Fruit fly (Drosophila melanogaster) whole organism, embryonic: ENCODE data around the gene pps.

ENCODE experiments used
- Aef1 ChIP-seq: fragments of 200-800 bp; sonication (Bioruptor generic); IDR thresholded peaks from 3 replicates; pipeline ENCODE4 v1.3.6; 2022; ENCODE audit warnings: missing biosample characterization, missing genetic modification characterization
- Asciz ChIP-seq: fragments of 200-800 bp; sonication (Bioruptor generic); optimal IDR thresholded peaks from 2 replicates; lab custom pipeline; 2017; ENCODE audit warnings: missing biosample characterization, mild to moderate bottlenecking, missing genetic modification characterization, missing genetic modification reagents
- B-H2 ChIP-seq: fragments of 200-800 bp; sonication (Bioruptor generic); optimal IDR thresholded peaks from 2 replicates; lab custom pipeline; 2018; ENCODE audit warnings: missing biosample characterization, mild to moderate bottlenecking, missing genetic modification characterization
- Bgb ChIP-seq: fragments of 200-800 bp; sonication (Bioruptor generic); IDR thresholded peaks from 2 replicates; pipeline ENCODE4 v1.3.6; 2022; ENCODE audit warnings: missing biosample characterization, missing genetic modification characterization; ENCODE audit not compliant: partially characterized antibody
- Blimp-1 ChIP-seq: fragments of 200-800 bp; sonication (Bioruptor generic); optimal IDR thresholded peaks from 3 replicates; lab custom pipeline; 2018; ENCODE audit warnings: missing biosample characterization, missing genetic modification characterization, mild to moderate bottlenecking, moderate library complexity, missing genetic modification reagents
- CG10147 ChIP-seq: fragments of 200-800 bp; sonication (Bioruptor generic); optimal IDR thresholded peaks from 2 replicates; lab custom pipeline; 2019; ENCODE audit warnings: missing biosample characterization, mild to moderate bottlenecking, missing genetic modification characterization, moderate library complexity
- CG10366 ChIP-seq: fragments of 200-800 bp; sonication (Bioruptor generic); IDR thresholded peaks from 2 replicates; pipeline ENCODE4 v1.3.6; 2022; ENCODE audit warnings: missing biosample characterization, missing genetic modification characterization
- CG10462 ChIP-seq: fragments of 200-800 bp; sonication (Bioruptor generic); optimal IDR thresholded peaks from 2 replicates; lab custom pipeline; 2016; ENCODE audit warnings: missing biosample characterization, missing genetic modification characterization
- CG10979 ChIP-seq: fragments of 200-800 bp; sonication (Bioruptor generic); optimal IDR thresholded peaks from 2 replicates; lab custom pipeline; 2018; ENCODE audit warnings: missing biosample characterization, mild to moderate bottlenecking, missing genetic modification characterization, moderate library complexity
- CG11093 ChIP-seq: fragments of 200-800 bp; sonication (Bioruptor generic); IDR thresholded peaks from 3 replicates; pipeline ENCODE4 v1.3.6; 2022; ENCODE audit warnings: missing biosample characterization, missing genetic modification characterization
- CG12219 ChIP-seq: fragments of 200-800 bp; sonication (Bioruptor generic); optimal IDR thresholded peaks from 3 replicates; lab custom pipeline; 2018; ENCODE audit warnings: missing biosample characterization, mild to moderate bottlenecking, missing genetic modification characterization
- CG12942 ChIP-seq: fragments of 200-800 bp; sonication (Bioruptor generic); optimal IDR thresholded peaks from 3 replicates; lab custom pipeline; 2016; ENCODE audit warnings: missing biosample characterization, missing genetic modification characterization
- CG13287 ChIP-seq: fragments of 200-800 bp; sonication (Bioruptor generic); IDR thresholded peaks from 2 replicates; pipeline ENCODE4 v1.3.6; 2022; ENCODE audit warnings: missing biosample characterization, missing genetic modification characterization; ENCODE audit not compliant: partially characterized antibody
- CG14667 ChIP-seq: fragments of 200-800 bp; sonication (Bioruptor generic); IDR thresholded peaks from 2 replicates; pipeline ENCODE4 v1.3.6; 2022; ENCODE audit warnings: missing biosample characterization, missing genetic modification characterization
- CG15479 ChIP-seq: fragments of 200-800 bp; sonication (Bioruptor generic); optimal IDR thresholded peaks from 3 replicates; lab custom pipeline; 2019; ENCODE audit warnings: missing biosample characterization, mild to moderate bottlenecking, missing genetic modification characterization, moderate library complexity
- CG15514 ChIP-seq: fragments of 200-800 bp; sonication (Bioruptor generic); optimal IDR thresholded peaks from 3 replicates; lab custom pipeline; 2017; ENCODE audit warnings: missing biosample characterization, missing genetic modification characterization, mild to moderate bottlenecking, moderate library complexity, missing genetic modification reagents
- CG16813 ChIP-seq: fragments of 200-800 bp; sonication (Bioruptor generic); IDR thresholded peaks from 3 replicates; pipeline ENCODE4 v1.3.6; 2022; ENCODE audit warnings: missing biosample characterization, missing genetic modification characterization; ENCODE audit not compliant: partially characterized antibody
- CG18011 ChIP-seq: fragments of 200-800 bp; sonication (Bioruptor generic); optimal IDR thresholded peaks from 2 replicates; lab custom pipeline; 2017; ENCODE audit warnings: missing biosample characterization, missing genetic modification characterization, mild to moderate bottlenecking, moderate library complexity, missing genotype
- CG18476 ChIP-seq: fragments of 200-800 bp; sonication (Bioruptor generic); optimal IDR thresholded peaks from 2 replicates; lab custom pipeline; 2016; ENCODE audit warnings: missing biosample characterization, mild to moderate bottlenecking, missing genetic modification characterization
- CG18764 ChIP-seq: fragments of 200-800 bp; sonication (Bioruptor generic); optimal IDR thresholded peaks from 3 replicates; lab custom pipeline; 2016; ENCODE audit warnings: missing biosample characterization, missing genetic modification characterization
- CG32772 ChIP-seq: fragments of 200-800 bp; sonication (Bioruptor generic); IDR thresholded peaks from 2 replicates; pipeline ENCODE4 v1.3.6; 2022; ENCODE audit warnings: missing biosample characterization, missing genetic modification characterization
- CG6654 ChIP-seq: fragments of 200-800 bp; sonication (Bioruptor generic); optimal IDR thresholded peaks from 2 replicates; lab custom pipeline; 2017; ENCODE audit warnings: missing biosample characterization, mild to moderate bottlenecking, missing genetic modification characterization
- CG7839 ChIP-seq: fragments of 200-800 bp; sonication (Bioruptor generic); optimal IDR thresholded peaks from 3 replicates; lab custom pipeline; 2018; ENCODE audit warnings: missing biosample characterization, mild to moderate bottlenecking, missing genetic modification characterization, moderate library complexity
- CG7928 ChIP-seq: fragments of 200-800 bp; sonication (Bioruptor generic); optimal IDR thresholded peaks from 2 replicates; lab custom pipeline; 2017; ENCODE audit warnings: missing biosample characterization, mild to moderate bottlenecking, missing genetic modification characterization
- CG7987 ChIP-seq: fragments of 200-800 bp; sonication (Bioruptor generic); optimal IDR thresholded peaks from 2 replicates; lab custom pipeline; 2018; ENCODE audit warnings: missing biosample characterization, mild to moderate bottlenecking, missing genetic modification characterization, moderate library complexity
- CTCF ChIP-seq: fragments of 200-800 bp; sonication (Bioruptor generic); optimal IDR thresholded peaks from 2 replicates; lab custom pipeline; 2017; ENCODE audit warnings: missing biosample characterization, mild to moderate bottlenecking, missing genetic modification characterization, moderate library complexity
- D ChIP-seq, 2 experiments: fragments of 200-800 bp in 1 of 2; fragments of >200 bp in 1 of 2; sonication (Bioruptor generic) in 1 of 2; optimal IDR thresholded peaks; 2 replicates in 1 of 2; 3 replicates in 1 of 2; lab custom pipeline; 2017; ENCODE audit warnings: mild to moderate bottlenecking in 1 of 2, missing biosample characterization in 1 of 2, missing genetic modification characterization in 1 of 2, missing genetic modification reagents in 1 of 2
- Deaf1 ChIP-seq: fragments of 200-800 bp; optimal IDR thresholded peaks from 3 replicates; lab custom pipeline; 2019; ENCODE audit warnings: missing biosample characterization, mild to moderate bottlenecking, missing genetic modification characterization, moderate library complexity
- Drgx ChIP-seq: fragments of 200-800 bp; sonication (Bioruptor generic); IDR thresholded peaks from 2 replicates; pipeline ENCODE4 v1.3.6; 2022; ENCODE audit warnings: missing biosample characterization, missing genetic modification characterization
- Oli ChIP-seq: fragments of 200-800 bp; sonication (Bioruptor generic); optimal IDR thresholded peaks from 2 replicates; lab custom pipeline; 2018; ENCODE audit warnings: missing biosample characterization, mild to moderate bottlenecking, missing genetic modification characterization, moderate library complexity
- Rfx ChIP-seq: fragments of 200-800 bp; sonication (Bioruptor generic); IDR thresholded peaks from 2 replicates; pipeline ENCODE4 v1.3.6; 2022; ENCODE audit warnings: missing biosample characterization, missing genetic modification characterization
- amos ChIP-seq: fragments of 200-800 bp; sonication (Bioruptor generic); IDR thresholded peaks from 2 replicates; pipeline ENCODE4 v1.3.6; 2022; ENCODE audit warnings: missing biosample characterization, missing genetic modification characterization; ENCODE audit not compliant: partially characterized antibody
- ara ChIP-seq: fragments of 200-800 bp; sonication (Bioruptor generic); IDR thresholded peaks from 2 replicates; pipeline ENCODE4 v1.3.6; 2022; ENCODE audit warnings: missing biosample characterization, missing genetic modification characterization
- ems ChIP-seq: fragments of 200-800 bp; sonication (Bioruptor generic); optimal IDR thresholded peaks from 3 replicates; lab custom pipeline; 2016; ENCODE audit warnings: missing biosample characterization, missing genetic modification characterization
- knrl ChIP-seq: fragments of 200-800 bp; sonication (Bioruptor generic); IDR thresholded peaks from 3 replicates; pipeline ENCODE4 v1.3.6; 2022; ENCODE audit warnings: missing biosample characterization, missing genetic modification characterization; ENCODE audit not compliant: partially characterized antibody
- mld ChIP-seq: fragments of 200-800 bp; sonication (Bioruptor generic); IDR thresholded peaks from 3 replicates; pipeline ENCODE4 v1.3.6; 2022; ENCODE audit warnings: missing biosample characterization, missing genetic modification characterization; ENCODE audit not compliant: partially characterized antibody
- pros ChIP-seq: fragments of 200-800 bp; sonication (Bioruptor generic); optimal IDR thresholded peaks from 3 replicates; lab custom pipeline; 2019; ENCODE audit warnings: missing biosample characterization, mild to moderate bottlenecking, missing genetic modification characterization, moderate library complexity
- shn ChIP-seq: fragments of 200-800 bp; sonication (Bioruptor generic); optimal IDR thresholded peaks from 3 replicates; lab custom pipeline; 2016; ENCODE audit warnings: missing biosample characterization, missing genetic modification characterization
- stwl ChIP-seq: fragments of 200-800 bp; sonication (Bioruptor generic); optimal IDR thresholded peaks from 3 replicates; lab custom pipeline; 2018; ENCODE audit warnings: missing biosample characterization, mild to moderate bottlenecking, missing genetic modification characterization, moderate library complexity
- vfl ChIP-seq: fragments of 200-800 bp; sonication (Bioruptor generic); optimal IDR thresholded peaks from 2 replicates; lab custom pipeline; 2016; ENCODE audit warnings: missing biosample characterization, missing genetic modification characterization
- z ChIP-seq: fragments of 200-800 bp; sonication (Bioruptor generic); IDR thresholded peaks from 3 replicates; pipeline ENCODE4 v1.3.6; 2022; ENCODE audit warnings: missing biosample characterization, missing genetic modification characterization
- zen ChIP-seq: fragments of 200-800 bp; sonication (Bioruptor generic); optimal IDR thresholded peaks from 3 replicates; lab custom pipeline; 2018; ENCODE audit warnings: missing biosample characterization, mild to moderate bottlenecking, missing genetic modification characterization, moderate library complexity

Gene pps

DNA sequence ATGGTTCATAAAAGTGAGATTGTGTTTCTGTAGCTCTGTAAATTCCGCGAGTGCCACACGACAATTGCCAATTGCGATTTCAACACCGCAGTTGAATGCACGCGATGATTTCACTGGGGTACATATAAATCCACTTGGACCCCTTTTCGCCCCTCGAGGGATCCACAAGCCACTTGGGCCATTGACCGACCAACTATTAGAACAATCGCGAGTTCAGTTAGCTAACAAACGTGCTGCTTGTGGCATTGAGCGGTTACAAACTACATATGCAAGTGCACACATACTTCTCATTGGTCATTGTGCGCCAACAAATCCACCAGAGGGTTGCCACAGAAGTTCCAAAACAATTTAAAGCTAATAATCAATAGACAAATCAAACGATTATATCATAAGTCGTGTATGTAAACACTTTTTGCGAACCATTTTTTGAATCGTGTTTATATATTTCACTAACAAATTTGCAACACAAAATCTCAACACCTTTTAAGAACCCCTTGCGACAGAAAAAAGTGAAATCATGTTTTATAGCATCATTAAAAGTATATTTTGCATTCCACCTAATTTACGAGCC, 32.4 kb upstream of the pps start:
- TF ChIP-seq CG18476 (GFP tag; lab: Kevin White, UChicago), result peak; percentile 79
- TF ChIP-seq CG6654, result no peak
- no peak for TF ChIP-seq CG11093 (GFP tag; lab: Robert Waterston, UW)
- peak; percentile 55 for TF ChIP-seq Drgx (GFP tag; lab: Robert Waterston, UW)
- TF ChIP-seq CG18764 (GFP tag; lab: Kevin White, UChicago), result no peak
- TF ChIP-seq, all 482 proteins: peak for 2

DNA sequence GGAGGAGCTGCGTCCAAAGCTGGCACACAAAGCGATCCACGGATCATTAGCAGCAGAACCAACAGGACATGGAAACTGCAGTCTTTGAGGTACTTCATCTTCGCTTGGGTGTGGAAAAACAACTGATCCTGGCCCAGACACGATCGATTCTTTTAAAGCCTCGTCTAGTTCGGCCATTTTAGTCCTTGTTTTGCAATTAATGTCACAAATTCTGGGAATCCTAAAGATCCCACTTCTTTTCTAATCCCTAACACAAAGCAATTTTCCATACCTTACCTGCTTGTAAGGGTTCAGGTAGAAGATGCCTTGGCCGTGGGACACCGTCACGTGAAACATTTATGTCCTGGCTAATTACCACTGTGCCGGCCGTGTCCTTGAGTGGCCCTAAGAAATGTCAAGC, 31.1 kb upstream of the pps start, which contains the start of gene CG10035:
Gene CG10035 (minus strand): TSS at position 129 of the 400 bp plus-strand sequence.
- TF ChIP-seq D (optimal IDR thresholded peaks at IDR 0.05; lab: Kevin White, UChicago) (peak; percentile 55), D (GFP tag; optimal IDR thresholded peaks at IDR 0.05; lab: Kevin White, UChicago) (no peak), pros (GFP tag; lab: Kevin White, UChicago) (peak; percentile 12), B-H2 (GFP tag; lab: Kevin White, UChicago) (no peak), Blimp-1 (no peak), CG10147 (GFP tag; lab: Kevin White, UChicago) (no peak), CG15479 (peak; percentile 20), zen (tag; lab: Kevin White, UChicago) (peak; percentile 98), z (no peak)

dm6 chr3R:12383036-12383435, 30.6 kb upstream of the pps start, which contains the start of gene GstD11:
GstD11 (plus strand) TSS chr3R:12383336.
- TF ChIP-seq Deaf1 (tag; lab: Kevin White, UChicago) (no peak), CG12219 (GFP tag; lab: Kevin White, UChicago) (no peak), CG12942 (GFP tag; lab: Kevin White, UChicago) (no peak), CG10462 (no peak), CG14667 (no peak), Oli (tag; lab: Kevin White, UChicago) (no peak), CG32772 (GFP tag; lab: Robert Waterston, UW) (no peak), ara (GFP tag; lab: Robert Waterston, UW) (no peak), Aef1 (GFP tag; lab: Robert Waterston, UW) (no peak), Rfx (no peak), CG10366 (no peak), CG18011 (no peak)

DNA sequence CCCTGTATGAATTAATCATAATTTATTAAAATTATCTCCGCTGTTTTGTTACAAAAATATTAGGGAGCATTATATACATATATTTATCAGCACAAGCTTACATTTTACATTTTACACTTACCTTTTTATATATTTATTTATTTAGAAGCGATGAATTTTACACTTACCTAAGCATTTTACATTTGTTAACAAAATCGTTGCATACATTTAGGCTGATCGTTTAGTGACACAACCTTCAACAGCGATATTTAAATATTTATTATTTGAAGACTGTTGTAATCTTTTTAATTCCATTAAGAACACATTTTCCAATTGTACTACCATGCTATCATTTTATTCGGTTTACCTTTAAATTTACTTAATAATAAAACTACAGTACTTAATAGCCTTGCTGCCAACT, 29.8 kb upstream of the pps start:
- TF ChIP-seq Bgb (GFP tag; lab: Robert Waterston, UW) (peak; percentile 20; the same call in 1 of the 2 replicates), amos (GFP tag; lab: Robert Waterston, UW) (peak; percentile 60), ems (no peak), stwl (peak; percentile 39), CG7928 (GFP tag; lab: Kevin White, UChicago) (no peak), CG15514 (GFP tag; lab: Kevin White, UChicago) (no peak), CG7987 (GFP tag; lab: Kevin White, UChicago) (no peak), shn (GFP tag; lab: Kevin White, UChicago) (no peak), knrl (GFP tag; lab: Robert Waterston, UW) (peak; percentile 27; the same call in 1 of the 3 replicates), Asciz (GFP tag; lab: Kevin White, UChicago) (no peak), CG16813 (GFP tag; lab: Robert Waterston, UW) (peak; percentile 31; the same call in 1 of the 3 replicates), vfl (GFP tag; lab: Kevin White, UChicago) (no peak), CG13287 (GFP tag; lab: Robert Waterston, UW) (peak; percentile 21; the same call in 1 of the 2 replicates), CTCF (GFP tag; lab: Kevin White, UChicago) (peak; percentile 71), mld (GFP tag; lab: Robert Waterston, UW) (no peak), CG10979 (tag; lab: Kevin White, UChicago) (no peak), CG7839 (tag; lab: Kevin White, UChicago) (no peak)
